Fruit fly (Drosophila melanogaster): Measurements from ENCODE around the gene CG44476.

CG44476 gene

DNA sequence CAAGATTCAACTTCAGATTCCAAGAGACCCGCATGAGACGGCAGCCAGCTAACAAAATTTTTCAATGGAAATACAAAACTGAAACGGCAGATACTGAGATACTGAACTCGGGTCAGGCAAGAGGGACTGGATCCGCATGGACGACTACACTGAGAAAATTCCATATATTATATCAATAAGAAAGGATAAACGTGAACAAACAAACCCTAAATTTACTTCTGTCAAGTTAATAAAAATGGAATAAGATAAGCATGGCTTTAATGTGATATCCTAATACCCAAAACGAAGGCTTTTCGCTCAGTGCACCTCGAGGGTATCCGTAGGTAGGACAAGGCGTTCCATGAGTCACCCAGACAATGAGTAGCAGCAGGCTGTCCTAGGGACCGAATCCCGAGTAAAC lies 32.3 kb upstream of the CG44476 start:
- TF ChIP-seq CG8478 (optimal IDR thresholded peaks at IDR 0.05), result no peak
- no peak for TF ChIP-seq CTCF (optimal IDR thresholded peaks at IDR 0.05)

DNA sequence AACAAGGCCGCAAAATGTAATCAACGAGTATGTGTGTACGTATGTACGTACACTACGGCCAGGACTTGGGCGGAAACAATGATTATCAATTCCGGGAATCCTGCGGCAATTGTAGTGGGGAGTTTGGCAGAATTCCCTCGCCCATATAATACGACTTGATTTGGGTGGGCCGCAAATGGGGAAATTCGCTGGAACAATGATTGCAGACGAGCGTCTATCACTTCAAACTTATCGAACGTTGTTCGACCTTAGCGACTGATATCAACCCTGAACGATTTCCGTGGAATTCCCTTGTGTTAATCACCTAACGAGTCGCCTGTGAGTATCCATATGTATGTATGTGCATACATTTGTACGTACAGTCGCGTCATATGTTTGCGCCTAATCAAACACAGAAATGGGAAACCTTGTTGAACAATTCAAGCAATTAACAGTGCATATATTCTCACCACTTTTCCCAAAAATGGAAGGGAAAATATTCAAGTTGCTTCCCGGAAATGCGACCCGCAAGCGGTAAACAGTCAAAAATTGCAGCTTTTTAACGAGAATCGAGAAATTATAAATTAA lies 31.4 kb upstream of the CG44476 start:
- TF ChIP-seq CTCF (optimal IDR thresholded peaks at IDR 0.05) (no peak), CG8478 (optimal IDR thresholded peaks at IDR 0.05) (no peak)

DNA sequence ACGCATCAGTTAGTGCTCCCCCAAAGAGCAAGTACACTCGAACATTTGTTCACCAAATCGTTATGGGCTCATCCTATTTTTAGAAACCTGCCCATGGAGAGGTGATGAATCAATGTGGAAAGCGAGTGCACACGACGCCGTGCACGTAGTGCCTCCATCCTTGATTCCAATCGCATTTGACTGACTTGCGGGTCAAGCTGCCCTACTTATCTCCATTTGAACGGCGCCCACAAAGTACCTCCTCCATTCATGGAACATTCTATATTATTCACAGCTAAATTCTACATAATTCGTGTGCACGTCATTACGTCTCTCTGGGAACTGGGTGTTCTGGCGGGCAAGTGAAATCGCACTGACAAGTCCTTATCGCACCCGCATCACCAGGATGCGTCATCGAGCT lies 30.2 kb upstream of the CG44476 start:
- no peak for TF ChIP-seq CTCF (optimal IDR thresholded peaks at IDR 0.05)
- TF ChIP-seq CG8478 (optimal IDR thresholded peaks at IDR 0.05), result no peak

DNA sequence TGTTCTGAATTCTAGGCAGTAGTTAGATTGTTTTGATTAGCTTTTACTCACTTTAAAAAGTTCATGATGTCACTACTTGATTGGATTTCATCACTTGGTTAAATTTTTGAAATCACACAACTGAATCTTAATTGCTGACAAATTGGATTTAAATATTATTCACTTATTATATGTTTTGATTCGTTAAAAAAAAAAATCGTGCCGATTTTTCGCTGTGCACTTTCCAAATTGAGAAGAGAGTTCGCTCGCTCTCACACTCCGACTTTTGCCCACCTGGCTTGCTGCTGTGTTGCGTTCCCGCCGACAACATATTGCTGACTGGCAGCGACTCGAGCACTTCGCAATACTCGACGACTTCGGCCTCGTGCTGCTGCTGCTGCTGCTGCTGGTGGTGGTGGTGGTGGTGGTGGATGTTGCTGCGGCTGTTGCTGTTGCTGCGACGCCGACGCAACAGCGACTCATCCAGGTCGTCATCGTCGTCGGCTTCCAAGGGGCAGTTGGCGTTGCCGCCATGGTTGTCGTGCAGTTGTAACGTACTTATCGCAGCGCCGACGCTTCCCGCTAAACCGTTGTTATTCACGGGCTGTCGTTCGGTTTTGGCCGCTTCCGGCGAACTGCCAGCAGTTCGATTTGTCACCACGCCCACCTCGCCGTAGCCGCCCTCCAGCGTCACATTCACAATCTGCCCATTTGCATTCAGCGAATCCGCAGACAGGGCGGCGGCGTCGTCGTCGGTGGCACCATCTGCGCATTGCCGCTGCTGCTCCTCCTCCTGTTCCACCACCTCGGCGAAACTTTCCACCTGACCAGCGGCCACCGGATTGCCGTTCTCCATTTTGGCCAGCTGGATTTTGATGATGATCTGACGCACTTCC lies 28.7 kb upstream of the CG44476 start:
- TF ChIP-seq CG8478 (optimal IDR thresholded peaks at IDR 0.05) (no peak), CTCF (optimal IDR thresholded peaks at IDR 0.05) (no peak)

DNA sequence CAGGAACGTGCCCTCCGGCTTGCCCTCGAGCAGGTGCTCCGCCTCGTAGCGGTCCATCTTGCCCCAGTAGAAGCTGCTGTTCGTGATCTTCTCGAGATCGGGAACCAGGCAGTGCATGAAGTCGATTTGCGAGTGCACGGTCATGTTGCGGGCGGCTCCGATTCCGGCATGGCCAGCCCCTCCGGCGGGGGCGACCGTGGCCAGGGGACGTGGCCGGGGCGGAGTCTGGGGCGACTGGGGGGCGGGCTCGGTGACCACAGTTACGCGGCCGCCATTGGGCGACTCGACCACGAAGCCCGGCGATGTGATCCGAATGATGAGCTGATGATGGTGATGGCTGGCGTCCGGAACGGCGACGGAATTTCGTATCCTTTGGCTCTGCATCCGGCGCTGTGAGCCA lies 27.6 kb upstream of the CG44476 start:
- no peak for TF ChIP-seq CG8478 (optimal IDR thresholded peaks at IDR 0.05)
- TF ChIP-seq CTCF (optimal IDR thresholded peaks at IDR 0.05), result no peak

DNA sequence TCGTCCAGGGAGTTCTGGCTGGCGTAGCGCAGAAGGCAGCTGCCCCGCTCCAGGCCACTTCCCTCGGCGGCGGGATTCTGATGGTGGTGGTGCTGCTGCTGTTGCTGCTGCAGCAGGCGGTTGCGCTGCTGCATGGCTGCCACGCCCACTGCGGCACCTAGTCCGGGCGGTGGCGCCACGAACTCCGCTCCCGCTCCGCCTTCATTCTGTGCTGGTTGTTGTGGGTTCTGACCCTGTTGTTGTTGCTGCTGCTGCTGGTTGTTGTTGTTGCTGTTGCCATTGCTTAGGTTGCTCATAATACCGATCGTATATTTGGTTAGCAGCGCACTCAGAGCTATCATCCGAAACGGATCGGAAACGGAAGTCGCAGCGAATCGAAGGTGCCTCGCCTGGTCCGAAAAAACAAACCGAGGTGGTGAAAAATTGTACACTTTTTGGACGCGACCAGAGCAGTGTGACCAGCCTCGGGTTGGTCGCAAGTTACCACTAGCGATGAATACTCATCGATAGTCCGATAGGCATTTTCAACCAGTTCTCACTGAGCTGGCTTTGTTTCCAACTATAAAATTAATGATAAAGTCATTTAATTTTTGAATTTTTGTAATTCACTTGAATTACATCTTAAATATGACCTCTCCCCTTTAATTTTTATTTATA lies 24.7 kb upstream of the CG44476 start, which contains the start of gene kel:
TSS of gene kel (minus strand) at position 493 of the 657 bp plus-strand sequence.
- TF ChIP-seq CTCF (optimal IDR thresholded peaks at IDR 0.05) (peak in 1 of 2 experiments; percentile 34), CG8478 (optimal IDR thresholded peaks at IDR 0.05) (no peak)

DNA sequence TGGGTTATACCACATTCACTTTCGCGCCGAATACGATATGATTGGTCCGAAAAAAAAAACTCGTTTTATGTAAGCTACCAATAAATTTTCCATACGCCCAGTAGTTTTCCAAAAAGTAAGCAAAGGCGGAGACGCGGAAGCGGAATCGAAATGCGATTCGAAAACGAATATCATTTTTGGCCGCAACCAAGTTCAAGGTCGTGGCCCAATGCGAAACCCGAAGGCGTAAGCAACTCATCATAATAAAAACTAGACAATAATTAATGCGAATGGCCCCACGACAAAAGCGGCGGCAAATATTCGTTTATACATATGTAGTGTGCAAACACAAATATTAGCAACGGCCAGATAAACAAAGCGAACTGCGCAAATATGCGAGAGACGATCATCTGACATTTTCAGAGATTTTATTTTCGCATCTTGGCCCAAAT lies 23.5 kb upstream of the CG44476 start:
- TF ChIP-seq CG8478 (optimal IDR thresholded peaks at IDR 0.05) (no peak), CTCF (optimal IDR thresholded peaks at IDR 0.05) (no peak)

DNA sequence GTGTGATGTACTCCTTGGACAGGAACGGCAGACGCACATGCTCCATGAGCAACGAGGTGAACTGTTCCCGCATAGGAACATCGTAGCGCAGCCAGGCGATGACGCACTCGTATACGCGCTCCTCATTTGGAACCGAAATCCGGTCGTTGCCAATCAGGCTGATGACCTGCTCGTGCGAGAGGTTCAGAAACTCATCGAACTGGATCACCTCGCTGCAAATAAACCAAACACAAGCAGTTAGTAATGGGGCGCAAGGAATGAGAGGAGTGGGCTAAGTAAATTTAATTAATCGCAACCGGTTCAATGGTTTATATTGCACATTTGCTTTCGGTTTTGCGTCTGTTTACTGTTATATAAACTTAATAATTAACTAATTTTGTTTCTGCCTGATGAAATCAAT lies 21.6 kb upstream of the CG44476 start:
- TF ChIP-seq CTCF (optimal IDR thresholded peaks at IDR 0.05) (no peak), CG8478 (optimal IDR thresholded peaks at IDR 0.05) (no peak)

DNA sequence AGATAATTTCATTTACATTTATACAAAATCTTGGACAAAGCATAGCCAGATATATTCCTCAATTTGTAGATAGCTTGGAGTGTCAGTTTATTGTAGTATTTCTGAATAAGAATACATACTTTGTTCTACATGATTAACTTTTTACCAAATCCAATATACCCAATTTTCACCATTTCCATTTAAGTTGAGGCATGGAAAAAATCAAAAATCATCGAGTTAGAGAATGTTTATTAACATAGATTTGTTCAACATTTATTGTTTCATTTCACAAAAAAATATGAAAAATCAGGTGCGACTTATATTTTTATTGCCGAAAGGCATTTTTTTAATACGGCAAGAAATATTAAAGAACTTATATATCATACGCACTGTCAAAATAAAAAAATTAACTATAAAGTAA lies 12.7 kb upstream of the CG44476 start, which contains the start of gene Grl36b:
TSS of gene Grl36b (minus strand) at position 101 of the 400 bp plus-strand sequence.
- TF ChIP-seq CG8478 (optimal IDR thresholded peaks at IDR 0.05), result no peak
- no peak for TF ChIP-seq CTCF (optimal IDR thresholded peaks at IDR 0.05)

DNA sequence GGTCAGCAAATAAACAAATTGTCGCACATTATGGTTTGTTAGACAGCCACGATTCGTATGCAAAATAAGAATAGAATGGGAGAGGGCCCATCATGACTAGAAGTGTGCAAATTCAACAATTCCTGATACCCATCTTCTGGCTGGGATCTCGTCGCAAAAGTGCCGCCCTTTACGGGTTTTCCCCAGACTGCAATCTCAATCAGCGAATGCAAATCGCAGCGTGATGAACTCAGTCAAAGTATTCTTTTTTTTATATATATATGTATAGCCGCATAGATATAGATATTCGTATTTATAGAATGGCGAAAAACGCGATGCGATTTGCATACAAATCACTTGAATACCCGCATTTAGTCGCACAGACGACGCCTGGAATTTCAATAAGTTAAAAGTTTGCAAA lies 9.9 kb upstream of the CG44476 start:
- TF ChIP-seq CG8478 (optimal IDR thresholded peaks at IDR 0.05) (no peak), CTCF (optimal IDR thresholded peaks at IDR 0.05) (no peak)

DNA sequence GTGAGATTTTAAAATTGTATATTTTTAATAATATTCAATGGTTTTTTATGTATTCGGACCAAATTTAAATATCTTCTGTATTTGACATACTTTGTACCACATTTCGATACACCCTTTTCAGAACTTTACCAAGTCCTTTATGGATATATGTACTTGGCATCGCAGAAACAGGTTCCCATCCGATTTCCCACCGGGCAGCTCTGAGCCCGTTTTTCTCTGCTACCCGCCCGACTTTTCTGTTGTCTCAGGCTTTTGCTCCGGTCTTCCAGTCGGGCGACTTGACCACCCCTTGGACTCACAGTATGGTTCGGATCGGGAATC lies 9.2 kb upstream of the CG44476 start:
- no peak for TF ChIP-seq CTCF (optimal IDR thresholded peaks at IDR 0.05)
- no peak for TF ChIP-seq CG8478 (optimal IDR thresholded peaks at IDR 0.05)

DNA sequence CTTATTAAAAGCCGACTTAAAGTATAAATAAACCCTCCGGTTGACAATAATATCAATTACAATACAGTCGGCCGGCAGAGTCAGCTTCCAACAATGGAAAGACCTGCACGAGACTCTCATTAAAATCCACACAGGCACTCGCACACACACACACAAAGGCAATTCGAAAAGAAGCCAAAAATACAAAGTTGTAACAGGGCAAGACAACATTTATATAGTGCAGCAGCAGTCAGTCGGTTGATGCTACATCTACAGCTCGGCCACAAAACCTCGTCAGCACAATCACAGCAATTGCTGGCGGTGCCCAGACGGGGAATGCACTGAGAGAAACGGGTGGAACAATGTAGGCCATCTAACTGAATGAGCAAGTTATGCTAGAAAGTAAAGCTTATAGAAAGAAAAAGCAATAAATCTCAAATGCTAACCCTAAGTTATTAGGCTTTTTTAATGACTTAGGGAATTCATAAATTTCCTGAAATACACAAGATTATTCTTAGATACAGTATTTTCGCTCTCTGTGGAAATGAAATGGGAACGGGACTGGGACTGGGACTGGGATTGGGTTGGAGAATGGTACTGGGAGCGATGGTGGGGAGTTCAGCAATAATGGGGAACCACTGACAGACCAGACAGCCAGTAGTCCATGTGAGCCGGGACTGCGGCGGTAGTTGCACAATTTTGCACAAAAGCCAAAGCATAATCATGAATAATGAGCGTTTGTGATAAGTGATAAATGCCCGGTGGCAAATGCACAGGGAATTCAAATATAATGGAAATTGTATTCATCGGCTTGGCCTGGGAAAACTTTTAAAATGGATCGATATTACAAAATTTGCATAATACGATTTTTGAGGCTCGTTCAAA lies 8.6 kb upstream of the CG44476 start:
- TF ChIP-seq CG8478 (optimal IDR thresholded peaks at IDR 0.05), result no peak
- TF ChIP-seq CTCF (optimal IDR thresholded peaks at IDR 0.05), result no peak

DNA sequence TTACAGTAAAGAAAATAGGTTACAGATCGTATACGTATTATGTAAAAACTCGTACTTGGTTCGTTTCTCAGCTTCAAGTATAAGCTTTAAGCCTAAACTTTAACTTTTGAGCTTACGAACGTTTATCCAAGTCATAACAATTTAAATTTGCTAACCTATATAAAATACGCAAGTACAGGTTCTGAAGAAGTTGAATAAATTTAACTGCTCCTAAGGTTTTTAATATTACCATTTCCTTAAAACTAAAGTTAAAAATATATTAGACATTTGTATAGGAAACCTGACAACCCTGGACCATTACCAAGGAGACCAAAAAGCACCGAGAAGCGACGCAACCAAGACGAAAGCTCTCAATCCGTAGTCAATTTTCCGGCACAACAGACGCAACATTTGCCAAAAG lies 6.7 kb upstream of the CG44476 start, which contains the start of gene CG5758:
TSS of gene CG5758 (plus strand) at position 353 of the 400 bp plus-strand sequence.
- TF ChIP-seq CTCF (optimal IDR thresholded peaks at IDR 0.05) (no peak), CG8478 (optimal IDR thresholded peaks at IDR 0.05) (no peak)

DNA sequence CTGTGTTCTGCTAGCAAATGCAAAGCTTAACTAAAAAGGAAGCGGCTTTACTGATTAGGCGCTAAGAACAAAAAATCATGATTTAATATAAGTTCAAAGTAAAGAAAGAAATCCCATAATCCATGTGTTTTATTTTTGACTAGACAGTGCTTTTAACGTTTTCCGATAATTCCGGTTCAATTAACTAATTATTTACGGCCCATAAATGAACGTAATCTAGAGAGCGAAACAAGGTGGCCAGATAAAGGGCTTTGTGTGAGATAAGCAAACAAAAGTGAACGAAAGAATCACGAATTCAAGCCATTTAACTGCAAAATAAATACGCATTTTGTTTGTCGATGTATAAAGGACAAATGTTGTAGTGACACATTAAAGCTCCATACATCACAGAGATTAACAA lies 2.1 kb upstream of the CG44476 start:
- TF ChIP-seq CTCF (optimal IDR thresholded peaks at IDR 0.05) (no peak), CG8478 (optimal IDR thresholded peaks at IDR 0.05) (no peak)

DNA sequence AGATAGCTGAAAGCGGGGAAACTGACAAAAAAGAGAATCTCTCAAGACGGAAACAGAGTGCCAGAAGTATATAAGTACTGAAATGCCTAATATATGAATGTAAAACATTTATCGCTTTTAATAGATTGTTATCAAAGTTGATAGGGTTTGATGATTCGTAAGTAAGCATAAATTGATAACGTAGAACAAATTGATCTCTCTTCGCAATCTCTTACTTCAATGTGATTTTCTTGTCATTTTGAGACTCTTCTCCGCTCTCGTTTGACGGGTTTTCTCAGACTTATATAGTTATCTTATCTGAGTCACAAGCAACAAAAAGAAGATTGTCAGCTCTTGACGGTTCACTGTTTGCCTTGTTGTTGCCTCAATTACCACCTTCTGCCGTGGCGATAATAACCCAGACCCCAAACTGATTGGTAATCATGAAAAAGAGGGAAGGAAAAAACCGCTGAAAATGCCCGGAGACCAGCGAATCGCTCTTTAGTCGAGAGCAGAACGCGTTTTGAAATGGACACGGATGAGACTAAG lies 1.3 kb upstream of the CG44476 start, which contains the start of gene CG15152:
TSS of gene CG15152 (plus strand) at position 372 of the 528 bp plus-strand sequence.
- TF ChIP-seq CG8478 (optimal IDR thresholded peaks at IDR 0.05) (no peak), CTCF (optimal IDR thresholded peaks at IDR 0.05) (no peak)
